Fruit fly (Drosophila melanogaster): Measurements from ENCODE around the gene CG11585.

DNA sequence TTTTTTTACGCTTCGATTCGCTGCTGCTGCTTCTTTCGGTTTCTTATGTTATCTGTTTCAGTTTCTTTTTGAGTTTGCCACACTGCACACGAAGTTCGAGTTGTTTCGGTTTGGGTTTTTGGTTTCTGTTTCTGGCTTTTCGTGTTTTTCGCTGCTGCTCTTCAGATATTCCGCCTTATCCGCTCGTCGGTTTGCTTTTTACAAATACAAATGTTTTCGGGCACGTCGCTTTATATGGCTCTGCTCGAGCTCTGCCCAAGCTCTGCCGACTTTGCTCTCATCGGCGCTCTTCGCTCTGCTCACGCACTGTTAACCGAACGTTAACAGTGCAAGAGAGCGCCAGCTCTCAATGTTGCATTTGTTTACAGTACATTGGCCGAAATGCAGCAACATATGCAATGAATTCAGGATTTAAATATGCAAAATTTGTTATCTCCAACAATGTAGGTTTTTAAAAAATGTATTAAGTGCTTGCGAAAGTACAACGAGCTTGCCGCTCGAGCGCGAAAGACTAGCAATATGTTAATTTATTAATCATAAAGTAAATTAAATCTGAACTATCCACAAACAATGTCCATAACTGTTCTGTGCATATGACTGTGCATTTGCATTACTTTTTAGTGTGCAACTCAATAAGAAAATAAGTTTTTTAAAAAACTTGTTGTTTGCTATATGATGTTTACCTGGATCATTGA is 22.1 kb downstream of the CG11585 start:
- no peak for TF ChIP-seq CTCF (optimal IDR thresholded peaks at IDR 0.05)
- no peak for TF ChIP-seq CG8478 (optimal IDR thresholded peaks at IDR 0.05)
